Worm (Caenorhabditis elegans) whole organism, L1 larva: ENCODE results near the gene cest-2.1.

ENCODE experiments used
- Y116A8C.19 ChIP-seq: sonication (generic microtip); optimal IDR thresholded peaks from 2 replicates; lab custom pipeline; 2016; ENCODE audit warnings: missing compliant biosample characterization, missing genetic modification characterization, borderline replicate concordance
- ama-1 ChIP-seq: fragments of 150-350 bp; optimal IDR thresholded peaks from 2 replicates; lab custom pipeline; 2014
- ceh-63 ChIP-seq: fragments of 200-800 bp; sonication (Bioruptor generic); optimal IDR thresholded peaks from 2 replicates; lab custom pipeline; 2018; ENCODE audit warnings: mild to moderate bottlenecking, missing genetic modification characterization, missing compliant biosample characterization
- ceh-8 ChIP-seq: fragments of 200-800 bp; sonication (Bioruptor generic); optimal IDR thresholded peaks from 2 replicates; lab custom pipeline; 2018; ENCODE audit warnings: mild to moderate bottlenecking, missing genetic modification characterization, moderate library complexity, missing compliant biosample characterization
- ceh-82 ChIP-seq, 3 experiments: fragments of 150-350 bp in 1 of 3; sonication (generic microtip) in 2 of 3; optimal IDR thresholded peaks; 2 replicates each; lab custom pipeline; 2014 to 2017; ENCODE audit warnings: missing biosample characterization in 3 of 3, missing genetic modification characterization in 3 of 3
- ceh-88 ChIP-seq: fragments of 200-800 bp; sonication (Bioruptor generic); IDR thresholded peaks from 2 replicates; pipeline ENCODE4 v1.3.6; 2022; ENCODE audit warnings: missing genetic modification characterization, missing compliant biosample characterization
- ceh-90 ChIP-seq: sonication (generic microtip); optimal IDR thresholded peaks from 2 replicates; lab custom pipeline; 2016; ENCODE audit warnings: missing genetic modification characterization, missing compliant biosample characterization
- ces-1 ChIP-seq: fragments of 150-350 bp; optimal IDR thresholded peaks from 2 replicates; lab custom pipeline; 2014; ENCODE audit warnings: missing biosample characterization, missing genetic modification reagents, missing genetic modification characterization
- dpl-1 ChIP-seq, 3 experiments: fragments of 150-350 bp in 2 of 3; sonication (generic microtip) in 1 of 3; optimal IDR thresholded peaks; 2 replicates each; lab custom pipeline; 2014 to 2017; ENCODE audit warnings: missing biosample characterization in 3 of 3, missing genetic modification characterization in 3 of 3, missing genetic modification reagents in 3 of 3
- dsc-1 ChIP-seq: sonication (generic microtip); optimal IDR thresholded peaks from 2 replicates; lab custom pipeline; 2016; ENCODE audit warnings: mild to moderate bottlenecking, missing genetic modification characterization, missing compliant biosample characterization
- efl-1 ChIP-seq, 4 experiments: fragments of 150-350 bp; optimal IDR thresholded peaks in 3 of 4; peaks in 1 of 4; 1 replicate in 1 of 4; 2 replicates in 3 of 4; lab custom pipeline; 2014; ENCODE audit warnings: missing biosample characterization in 2 of 4, missing genetic modification characterization in 2 of 4, missing genetic modification reagents in 2 of 4
- efl-3 ChIP-seq: fragments of 200-800 bp; sonication (Bioruptor generic); optimal IDR thresholded peaks from 2 replicates; lab custom pipeline; 2018; ENCODE audit warnings: mild to moderate bottlenecking, missing genetic modification characterization, missing compliant biosample characterization
- egl-13 ChIP-seq: sonication (generic microtip); optimal IDR thresholded peaks from 2 replicates; lab custom pipeline; 2016; ENCODE audit warnings: missing genotype, missing genetic modification reagents, missing genetic modification characterization, missing compliant biosample characterization
- egl-27 ChIP-seq, 2 experiments: fragments of 150-350 bp in 1 of 2; sonication (generic microtip); optimal IDR thresholded peaks; 3 replicates each; lab custom pipeline; 2017 to 2018; ENCODE audit warnings: missing biosample characterization in 2 of 2, missing genetic modification characterization in 2 of 2, missing genetic modification reagents in 2 of 2
- elt-3 ChIP-seq, 6 experiments: fragments of 150-350 bp in 1 of 6; sonication (generic microtip); optimal IDR thresholded peaks; 2 replicates each; lab custom pipeline; 2017 to 2018; ENCODE audit warnings: missing biosample characterization in 6 of 6, missing genetic modification characterization in 6 of 6, inconsistent platforms in 1 of 6
- ets-5 ChIP-seq: fragments of 200-800 bp; sonication (Bioruptor generic); IDR thresholded peaks from 2 replicates; pipeline ENCODE4 v1.3.6; 2022; ENCODE audit warnings: missing genetic modification characterization, missing compliant biosample characterization
- fkh-10 ChIP-seq: sonication (generic microtip); optimal IDR thresholded peaks from 2 replicates; lab custom pipeline; 2017; ENCODE audit warnings: missing biosample characterization, missing genetic modification reagents, missing genetic modification characterization
- fkh-4 ChIP-seq: sonication (generic microtip); optimal IDR thresholded peaks from 2 replicates; lab custom pipeline; 2016; ENCODE audit warnings: missing compliant biosample characterization, missing genetic modification characterization, borderline replicate concordance
- fkh-8 ChIP-seq: sonication (generic microtip); optimal IDR thresholded peaks from 2 replicates; lab custom pipeline; 2016; ENCODE audit warnings: mild to moderate bottlenecking, missing genetic modification characterization, missing compliant biosample characterization
- fos-1 ChIP-seq: fragments of 150-350 bp; optimal IDR thresholded peaks from 2 replicates; lab custom pipeline; 2014; ENCODE audit warnings: missing biosample characterization, missing genetic modification characterization
- grh-1 ChIP-seq: fragments of 200-800 bp; sonication (Bioruptor generic); IDR thresholded peaks from 2 replicates; pipeline ENCODE4 v1.3.6; 2022; ENCODE audit warnings: missing genetic modification reagents, missing genetic modification characterization, missing compliant biosample characterization
- hlh-17 ChIP-seq: fragments of 200-800 bp; sonication (Bioruptor generic); optimal IDR thresholded peaks from 2 replicates; lab custom pipeline; 2018; ENCODE audit warnings: missing genetic modification characterization, mild to moderate bottlenecking, missing compliant biosample characterization, moderate library complexity, borderline replicate concordance
- hlh-4 ChIP-seq: sonication (generic microtip); optimal IDR thresholded peaks from 2 replicates; lab custom pipeline; 2016; ENCODE audit warnings: mild to moderate bottlenecking, missing genetic modification characterization, missing compliant biosample characterization
- hpl-2 ChIP-seq: fragments of 150-350 bp; optimal IDR thresholded peaks from 2 replicates; lab custom pipeline; 2014; ENCODE audit warnings: missing biosample characterization, missing genetic modification reagents, missing genetic modification characterization
- isw-1 ChIP-seq: fragments of 200-800 bp; sonication (Bioruptor generic); IDR thresholded peaks from 2 replicates; pipeline ENCODE4 v1.3.6; 2022; ENCODE audit warnings: missing genetic modification characterization, missing compliant biosample characterization
- lin-13 ChIP-seq: fragments of 150-350 bp; optimal IDR thresholded peaks from 2 replicates; lab custom pipeline; 2014; ENCODE audit warnings: missing biosample characterization, missing genetic modification reagents, missing genetic modification characterization
- lin-35 ChIP-seq, 2 experiments: fragments of 150-350 bp; optimal IDR thresholded peaks; 2 replicates each; lab custom pipeline; 2014; ENCODE audit warnings: missing biosample characterization in 2 of 2, missing genetic modification characterization in 2 of 2, missing genetic modification reagents in 2 of 2
- lin-39 ChIP-seq: fragments of 150-350 bp; optimal IDR thresholded peaks from 2 replicates; lab custom pipeline; 2014; ENCODE audit warnings: missing biosample characterization, missing genetic modification reagents, missing genetic modification characterization
- lir-3 ChIP-seq: sonication (generic microtip); optimal IDR thresholded peaks from 2 replicates; lab custom pipeline; 2016; ENCODE audit warnings: mild to moderate bottlenecking, missing genetic modification characterization, moderate library complexity, missing compliant biosample characterization; ENCODE audit not compliant: poor library complexity
- mdl-1 ChIP-seq, 2 experiments: fragments of 150-350 bp; optimal IDR thresholded peaks; 2 replicates each; lab custom pipeline; 2014 to 2017; ENCODE audit warnings: missing biosample characterization in 2 of 2, missing genetic modification characterization in 2 of 2, inconsistent platforms in 1 of 2
- mef-2 ChIP-seq: fragments of 150-350 bp; optimal IDR thresholded peaks from 2 replicates; lab custom pipeline; 2014; ENCODE audit warnings: missing biosample characterization, missing genetic modification characterization
- mep-1 ChIP-seq: fragments of 150-350 bp; optimal IDR thresholded peaks from 2 replicates; lab custom pipeline; 2014; ENCODE audit warnings: missing biosample characterization, missing genetic modification characterization
- nhr-76 ChIP-seq: sonication (generic microtip); optimal IDR thresholded peaks from 2 replicates; lab custom pipeline; 2017; ENCODE audit warnings: missing biosample characterization, missing genetic modification characterization
- nhr-77 ChIP-seq: fragments of 150-350 bp; optimal IDR thresholded peaks from 2 replicates; lab custom pipeline; 2014; ENCODE audit warnings: missing biosample characterization, missing genetic modification characterization
- nhr-90 ChIP-seq: sonication (generic microtip); optimal IDR thresholded peaks from 2 replicates; lab custom pipeline; 2016; ENCODE audit warnings: mild to moderate bottlenecking, missing genetic modification characterization, missing compliant biosample characterization; ENCODE audit not compliant: poor library complexity
- pag-3 ChIP-seq: sonication (generic microtip); optimal IDR thresholded peaks from 2 replicates; lab custom pipeline; 2017; ENCODE audit warnings: missing genetic modification characterization, mild to moderate bottlenecking, missing compliant biosample characterization, antibody characterized with exemption, borderline replicate concordance; ENCODE audit not compliant: insufficient read depth
- skn-1 ChIP-seq: fragments of 150-350 bp; optimal IDR thresholded peaks from 2 replicates; lab custom pipeline; 2014; ENCODE audit warnings: missing biosample characterization, missing genetic modification characterization
- sox-4 ChIP-seq: sonication (generic microtip); optimal IDR thresholded peaks from 2 replicates; lab custom pipeline; 2016; ENCODE audit warnings: missing genetic modification characterization, missing compliant biosample characterization
- swsn-7 ChIP-seq: sonication (generic microtip); optimal IDR thresholded peaks from 2 replicates; lab custom pipeline; 2016; ENCODE audit warnings: missing genetic modification characterization, missing compliant biosample characterization
- tlp-1 ChIP-seq: fragments of 150-350 bp; optimal IDR thresholded peaks from 2 replicates; lab custom pipeline; 2014; ENCODE audit warnings: missing biosample characterization, missing genetic modification characterization
- unc-130 ChIP-seq: fragments of 150-350 bp; optimal IDR thresholded peaks from 2 replicates; lab custom pipeline; 2017; ENCODE audit warnings: missing biosample characterization, missing genetic modification characterization, inconsistent platforms
- unc-62 ChIP-seq: fragments of 150-350 bp; optimal IDR thresholded peaks from 2 replicates; lab custom pipeline; 2014; ENCODE audit warnings: missing biosample characterization, missing genetic modification reagents, missing genetic modification characterization
- unc-98 ChIP-seq: fragments of 200-800 bp; sonication (Bioruptor generic); IDR thresholded peaks from 2 replicates; pipeline ENCODE4 v1.3.6; 2022; ENCODE audit warnings: missing genetic modification characterization, missing compliant biosample characterization
- vab-15 ChIP-seq: sonication (generic microtip); optimal IDR thresholded peaks from 2 replicates; lab custom pipeline; 2017; ENCODE audit warnings: missing genotype, mild to moderate bottlenecking, missing genetic modification characterization, missing compliant biosample characterization
- zag-1 ChIP-seq: fragments of 150-350 bp; optimal IDR thresholded peaks from 2 replicates; lab custom pipeline; 2014; ENCODE audit warnings: missing biosample characterization, missing genetic modification characterization
- zip-4 ChIP-seq: fragments of 200-800 bp; sonication (Bioruptor generic); optimal IDR thresholded peaks from 2 replicates; lab custom pipeline; 2018; ENCODE audit warnings: mild to moderate bottlenecking, missing genetic modification characterization, moderate library complexity, missing compliant biosample characterization
- ztf-4 ChIP-seq: fragments of 150-350 bp; optimal IDR thresholded peaks from 2 replicates; lab custom pipeline; 2014; ENCODE audit warnings: missing biosample characterization, missing genetic modification characterization

Gene cest-2.1

DNA sequence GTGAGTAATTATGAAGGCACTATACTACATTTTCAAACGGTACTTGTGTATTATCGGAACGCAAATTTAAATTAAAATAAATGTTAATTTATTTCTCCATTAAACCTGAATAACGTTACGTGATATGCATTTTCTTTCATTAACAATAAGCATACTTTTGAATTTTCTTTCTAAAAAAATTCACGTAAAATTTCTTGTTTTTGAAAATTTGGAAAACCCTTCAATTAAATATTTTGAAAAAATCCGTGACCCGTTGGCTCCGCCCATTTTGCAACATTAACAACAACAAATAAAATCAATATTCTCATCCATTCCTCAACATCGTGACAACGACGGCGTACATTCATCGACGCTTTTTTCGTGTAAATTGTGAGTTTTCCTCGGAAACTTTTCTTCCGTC, 25.1 kb downstream of the cest-2.1 start, which contains the start of gene acs-10:
TSS of gene acs-10 (plus strand) at position 301 of the 400 bp plus-strand sequence.
- TF ChIP-seq ceh-90 (tag; lab: Kevin White, UChicago) (no peak), zag-1 (tag; lab: Kevin White, UChicago) (no peak), nhr-77 (tag; lab: Kevin White, UChicago) (no peak)

DNA sequence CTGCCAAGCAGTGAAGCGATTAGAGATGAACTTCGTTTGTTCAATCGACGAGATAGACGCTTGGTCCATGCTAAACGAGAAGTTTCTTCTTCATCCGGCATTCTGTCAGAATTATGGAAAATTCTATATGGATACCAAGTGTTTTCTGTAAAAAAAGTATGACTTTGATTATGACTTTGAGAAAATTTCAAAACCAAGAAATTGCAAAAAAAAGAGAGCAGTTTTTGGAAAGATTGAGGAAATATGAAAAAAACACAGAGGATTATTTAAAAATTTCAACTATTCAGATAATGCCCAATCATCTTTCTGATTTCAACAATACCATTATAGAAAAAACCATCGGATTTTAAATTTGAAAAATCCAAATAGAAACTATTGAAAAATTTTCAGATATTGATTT, 26.0 kb downstream of the cest-2.1 start, which contains the start of gene par-1:
TSS of gene par-1 (minus strand) at position 101 of the 400 bp plus-strand sequence.
- no peak for TF ChIP-seq sox-4 (tag; lab: Kevin White, UChicago)
- no peak for TF ChIP-seq ceh-82 (tag; optimal IDR thresholded peaks at IDR 0.05; lab: Kevin White, UChicago)
- no peak for TF ChIP-seq tlp-1 (tag; lab: Kevin White, UChicago)
- no peak for TF ChIP-seq zip-4
- TF ChIP-seq ama-1 (lab: Kevin White, UChicago), result no peak
- no peak for TF ChIP-seq unc-98 (GFP tag; lab: Robert Waterston, UW)
- no peak for TF ChIP-seq nhr-90 (tag; lab: Kevin White, UChicago)
- no peak for TF ChIP-seq unc-62 (GFP tag; lab: Kevin White, UChicago)
- no peak for TF ChIP-seq lin-39
- TF ChIP-seq lin-35 (GFP tag; optimal IDR thresholded peaks at IDR 0.05; lab: Kevin White, UChicago), result no peak
- no peak for TF ChIP-seq hlh-4 (tag; lab: Kevin White, UChicago)
- no peak for TF ChIP-seq mdl-1 (tag; optimal IDR thresholded peaks at IDR 0.05; lab: Kevin White, UChicago)
- TF ChIP-seq elt-3 (tag; optimal IDR thresholded peaks at IDR 0.05; lab: Kevin White, UChicago), result no peak
- TF ChIP-seq isw-1 (GFP tag; lab: Robert Waterston, UW), result no peak
- no peak for TF ChIP-seq ces-1 (GFP tag; lab: Kevin White, UChicago)
- no peak for TF ChIP-seq egl-27 (tag; optimal IDR thresholded peaks at IDR 0.05; lab: Kevin White, UChicago)
- TF ChIP-seq nhr-77 (tag; lab: Kevin White, UChicago), result no peak
- TF ChIP-seq swsn-7, result no peak

DNA sequence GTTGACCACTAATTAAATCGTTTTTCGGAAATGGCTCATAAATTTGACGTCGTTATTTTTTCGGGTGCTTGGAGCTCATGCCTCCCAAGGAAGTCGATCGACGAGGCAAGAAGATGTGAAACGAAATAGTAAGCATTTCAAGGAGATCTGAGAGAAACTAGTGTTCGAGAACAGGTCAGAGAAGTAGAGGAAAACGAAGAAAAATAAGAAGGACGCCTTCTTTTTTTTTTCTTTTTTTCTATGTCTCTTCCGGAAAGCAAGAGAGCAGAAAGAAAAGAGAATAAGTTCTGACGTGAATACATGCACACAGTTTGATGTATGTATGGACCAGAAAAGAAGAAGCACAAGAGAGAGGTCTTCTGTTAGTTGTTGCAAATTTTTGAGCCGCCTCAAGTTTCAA, 27.6 kb downstream of the cest-2.1 start:
- TF ChIP-seq fkh-10 (GFP tag; lab: Kevin White, UChicago) (peak; percentile 58), tlp-1 (tag; lab: Kevin White, UChicago) (no peak), nhr-76 (tag; lab: Kevin White, UChicago) (no peak), efl-1 (optimal IDR thresholded peaks at IDR 0.05; lab: Kevin White, UChicago) (peak; percentile 25 to 31), efl-1 (GFP tag; optimal IDR thresholded peaks at IDR 0.05 in 1 of 2; lab: Kevin White, UChicago) (peak in 1 of 2 experiments; percentile 62), ceh-63 (GFP tag; lab: Kevin White, UChicago) (no peak), grh-1 (GFP tag; lab: Robert Waterston, UW) (no peak), unc-130 (tag; lab: Kevin White, UChicago) (no peak), dsc-1 (tag; lab: Kevin White, UChicago) (peak; percentile 12), fos-1 (no peak), swsn-7 (peak; percentile 3), ceh-8 (GFP tag; lab: Kevin White, UChicago) (no peak), ceh-82 (tag; optimal IDR thresholded peaks at IDR 0.05; lab: Kevin White, UChicago) (peak in 2 of 3 experiments; percentile 33 to 53), isw-1 (GFP tag; lab: Robert Waterston, UW) (peak; percentile 16; the same call in 1 of the 2 replicates), vab-15 (no peak), ets-5 (GFP tag; lab: Robert Waterston, UW) (no peak), fkh-4 (tag; lab: Kevin White, UChicago) (no peak), lin-39 (no peak), ceh-88 (no peak), lin-13 (GFP tag; lab: Kevin White, UChicago) (no peak), Y116A8C.19 (tag; lab: Kevin White, UChicago) (no peak), dpl-1 (GFP tag; optimal IDR thresholded peaks at IDR 0.05; lab: Kevin White, UChicago) (peak in 1 of 3 experiments; percentile 21), hlh-17 (GFP tag; lab: Kevin White, UChicago) (no peak), skn-1 (tag; lab: Kevin White, UChicago) (no peak), mdl-1 (tag; optimal IDR thresholded peaks at IDR 0.05; lab: Kevin White, UChicago) (no peak), elt-3 (tag; optimal IDR thresholded peaks at IDR 0.05; lab: Kevin White, UChicago) (no peak), hpl-2 (GFP tag; lab: Kevin White, UChicago) (no peak), fkh-8 (tag; lab: Kevin White, UChicago) (peak; percentile 63), mep-1 (tag; lab: Kevin White, UChicago) (peak; percentile 23), egl-13 (tag; lab: Kevin White, UChicago) (no peak), mef-2 (tag; lab: Kevin White, UChicago) (no peak), lir-3 (tag; lab: Kevin White, UChicago) (no peak), ztf-4 (no peak), efl-3 (GFP tag; lab: Kevin White, UChicago) (no peak), pag-3 (tag; lab: Kevin White, UChicago) (no peak)
